Fruit fly (Drosophila melanogaster): ENCODE data around the gene Spn38F.

dm6 chr2L:20887273-20887672, 49.5 kb upstream of the Spn38F start:
- TF ChIP-seq Sin3A (optimal IDR thresholded peaks at IDR 0.05) (no peak), ttk (optimal IDR thresholded peaks at IDR 0.05) (no peak), h (optimal IDR thresholded peaks at IDR 0.05) (no peak), psq (optimal IDR thresholded peaks at IDR 0.05) (no peak)

All from Kc167 (cell line).